Worm (Caenorhabditis elegans): Measurements from ENCODE around the gene F14F9.8.

The F14F9.8 gene

ce11 chrV:5102017-5102416 lies 28.1 kb upstream of the F14F9.8 start, which contains the start of gene srab-1:
srab-1 (minus strand) TSS chrV:5102117.
- TF ChIP-seq unc-55 (GFP tag; optimal IDR thresholded peaks at IDR 0.05) (no peak), dve-1 (tag; optimal IDR thresholded peaks at IDR 0.05) (no peak), rnt-1 (tag; optimal IDR thresholded peaks at IDR 0.05) (no peak), odd-2 (tag; optimal IDR thresholded peaks at IDR 0.05) (no peak), nhr-11 (tag; optimal IDR thresholded peaks at IDR 0.05) (no peak), ceh-24 (tag; optimal IDR thresholded peaks at IDR 0.05) (no peak), ttx-3 (tag; optimal IDR thresholded peaks at IDR 0.05) (no peak), ceh-30 (tag; optimal IDR thresholded peaks at IDR 0.05) (no peak), tbx-2 (tag; optimal IDR thresholded peaks at IDR 0.05) (no peak), K09A11.1 (tag; optimal IDR thresholded peaks at IDR 0.05; ENCODE audit: insufficient read depth) (no peak), fkh-6 (tag; optimal IDR thresholded peaks at IDR 0.05) (no peak), ceh-14 (tag; optimal IDR thresholded peaks at IDR 0.05) (no peak), ceh-18 (tag; optimal IDR thresholded peaks at IDR 0.05) (no peak), ahr-1 (tag; optimal IDR thresholded peaks at IDR 0.05) (no peak), nhr-232 (tag; optimal IDR thresholded peaks at IDR 0.05) (no peak), sox-2 (GFP tag; IDR thresholded peaks at IDR 0.05) (no peak)

- TF ChIP-seq pqm-1 (tag; optimal IDR thresholded peaks at IDR 0.05), result no peak
- no peak for TF ChIP-seq tbx-2 (tag; optimal IDR thresholded peaks at IDR 0.05)
- no peak for TF ChIP-seq unc-86 (tag; optimal IDR thresholded peaks at IDR 0.05)
- no peak for TF ChIP-seq npax-4 (tag; optimal IDR thresholded peaks at IDR 0.05)
- no peak for TF ChIP-seq nfya-1 (tag; optimal IDR thresholded peaks at IDR 0.05)
- no peak for TF ChIP-seq pag-3 (tag; optimal IDR thresholded peaks at IDR 0.05; ENCODE audit: borderline replicate concordance)
- no peak for TF ChIP-seq ceh-31 (tag; optimal IDR thresholded peaks at IDR 0.05)
- no peak for TF ChIP-seq C08G9.2 (tag; optimal IDR thresholded peaks at IDR 0.05)
- no peak for TF ChIP-seq ceh-30 (tag; optimal IDR thresholded peaks at IDR 0.05)
- TF ChIP-seq gmeb-2 (tag; optimal IDR thresholded peaks at IDR 0.05), result no peak
- no peak for TF ChIP-seq zip-5 (tag; optimal IDR thresholded peaks at IDR 0.05)
- TF ChIP-seq T23F11.4 (GFP tag; optimal IDR thresholded peaks at IDR 0.05), result no peak
- no peak for TF ChIP-seq hlh-8 (tag; optimal IDR thresholded peaks at IDR 0.05)
- TF ChIP-seq madf-2 (tag; optimal IDR thresholded peaks at IDR 0.05), result no peak
- no peak for TF ChIP-seq pha-4 (tag; optimal IDR thresholded peaks at IDR 0.05)
- no peak for TF ChIP-seq dmd-4 (tag; optimal IDR thresholded peaks at IDR 0.05; ENCODE audit: borderline replicate concordance)
- TF ChIP-seq hlh-30 (tag; optimal IDR thresholded peaks at IDR 0.05; ENCODE audit: insufficient read depth), result no peak
- no peak for TF ChIP-seq sdc-2 (tag; optimal IDR thresholded peaks at IDR 0.05)
- TF ChIP-seq F13H6.1 (tag; optimal IDR thresholded peaks at IDR 0.05), result no peak
These were observed 25.2 kb upstream of the F14F9.8 start, which contains the start of gene srab-2 for ce11 chrV:5104934-5105333. srab-2 (minus strand) TSS chrV:5105034.

- TF ChIP-seq zip-5 (tag; optimal IDR thresholded peaks at IDR 0.05) (no peak), ref-2 (tag; optimal IDR thresholded peaks at IDR 0.05) (no peak), pros-1 (tag; optimal IDR thresholded peaks at IDR 0.05) (no peak), rnt-1 (tag; optimal IDR thresholded peaks at IDR 0.05) (no peak), unc-55 (GFP tag; optimal IDR thresholded peaks at IDR 0.05) (no peak), ceh-45 (GFP tag; IDR thresholded peaks at IDR 0.05) (no peak), ceh-18 (tag; optimal IDR thresholded peaks at IDR 0.05) (no peak)
These were observed 22.3 kb upstream of the F14F9.8 start, which contains the start of gene srab-3 for ce11 chrV:5107816-5108215. srab-3 (minus strand) TSS chrV:5107916.

ce11 chrV:5110684-5111083 lies 19.4 kb upstream of the F14F9.8 start, which contains the start of gene ugt-63:
ugt-63 (minus strand) TSS chrV:5110772.
- TF ChIP-seq pros-1 (tag; optimal IDR thresholded peaks at IDR 0.05) (no peak), tbx-7 (tag; optimal IDR thresholded peaks at IDR 0.05) (no peak), ets-4 (tag; optimal IDR thresholded peaks at IDR 0.05) (no peak), elt-4 (tag; optimal IDR thresholded peaks at IDR 0.05) (no peak), rnt-1 (tag; optimal IDR thresholded peaks at IDR 0.05) (no peak), ahr-1 (tag; optimal IDR thresholded peaks at IDR 0.05) (no peak), lin-11 (tag; optimal IDR thresholded peaks at IDR 0.05) (no peak), pqm-1 (tag; optimal IDR thresholded peaks at IDR 0.05) (no peak), K02D7.2 (tag; optimal IDR thresholded peaks at IDR 0.05) (no peak), fax-1 (tag; optimal IDR thresholded peaks at IDR 0.05) (no peak), ztf-16 (tag; optimal IDR thresholded peaks at IDR 0.05) (no peak), sdc-2 (tag; optimal IDR thresholded peaks at IDR 0.05) (no peak), ceh-19 (GFP tag; optimal IDR thresholded peaks at IDR 0.05) (no peak)
